Fruit fly (Drosophila melanogaster) whole organism, pupa: ENCODE data around the gene CG13912.

Source experiments
- CG10348 ChIP-seq: fragments of 200-800 bp; sonication (Bioruptor generic); IDR thresholded peaks from 2 replicates; pipeline ENCODE4 v1.3.6; 2022; ENCODE audit warnings: missing biosample characterization, missing genetic modification characterization
- CG12605 ChIP-seq: fragments of 200-800 bp; sonication (Bioruptor generic); IDR thresholded peaks from 2 replicates; pipeline ENCODE4 v1.3.6; 2022; ENCODE audit warnings: missing biosample characterization, missing genetic modification characterization
- CG13204 ChIP-seq: fragments of 200-800 bp; sonication (Bioruptor generic); optimal IDR thresholded peaks from 2 replicates; lab custom pipeline; 2018; ENCODE audit warnings: missing biosample characterization, mild to moderate bottlenecking, missing genetic modification characterization, moderate library complexity
- CG14655 ChIP-seq: fragments of 200-800 bp; sonication (Bioruptor generic); optimal IDR thresholded peaks from 3 replicates; lab custom pipeline; 2017; ENCODE audit warnings: mild to moderate bottlenecking, missing biosample characterization, missing genetic modification reagents, missing genetic modification characterization
- CG15710 ChIP-seq: fragments of 200-800 bp; sonication (Bioruptor generic); optimal IDR thresholded peaks from 2 replicates; lab custom pipeline; 2018; ENCODE audit warnings: missing biosample characterization, mild to moderate bottlenecking, missing genetic modification characterization, moderate library complexity
- CG17806 ChIP-seq: fragments of 200-800 bp; sonication (Bioruptor generic); optimal IDR thresholded peaks from 2 replicates; lab custom pipeline; 2018; ENCODE audit warnings: missing biosample characterization, mild to moderate bottlenecking, missing genetic modification characterization, moderate library complexity
- CG32121 ChIP-seq: fragments of 200-800 bp; sonication (Bioruptor generic); IDR thresholded peaks from 2 replicates; pipeline ENCODE4 v1.3.6; 2022; ENCODE audit warnings: missing biosample characterization, missing genetic modification characterization
- CG34367 ChIP-seq: fragments of 200-800 bp; sonication (Bioruptor generic); optimal IDR thresholded peaks from 2 replicates; lab custom pipeline; 2018; ENCODE audit warnings: missing biosample characterization, mild to moderate bottlenecking, missing genetic modification characterization
- CG4496 ChIP-seq: fragments of 200-800 bp; sonication (Bioruptor generic); IDR thresholded peaks from 3 replicates; pipeline ENCODE4 v1.3.6; 2022; ENCODE audit warnings: missing biosample characterization, missing genetic modification characterization
- CG8159 ChIP-seq: fragments of 200-800 bp; sonication (Bioruptor generic); optimal IDR thresholded peaks from 3 replicates; lab custom pipeline; 2018; ENCODE audit warnings: missing biosample characterization, mild to moderate bottlenecking, missing genetic modification characterization, moderate library complexity
- CG8301 ChIP-seq: fragments of 200-800 bp; sonication (Bioruptor generic); optimal IDR thresholded peaks from 2 replicates; lab custom pipeline; 2018; ENCODE audit warnings: missing biosample characterization, mild to moderate bottlenecking, missing genetic modification characterization
- CG9948 ChIP-seq: fragments of 200-800 bp; sonication (Bioruptor generic); optimal IDR thresholded peaks from 2 replicates; lab custom pipeline; 2018; ENCODE audit warnings: missing biosample characterization, mild to moderate bottlenecking, missing genetic modification characterization, moderate library complexity
- D1 ChIP-seq: fragments of 200-800 bp; sonication (Bioruptor generic); optimal IDR thresholded peaks from 2 replicates; lab custom pipeline; 2018; ENCODE audit warnings: missing biosample characterization, mild to moderate bottlenecking, missing genetic modification characterization, moderate library complexity
- EcR ChIP-seq: fragments of 200-800 bp; sonication (Bioruptor generic); optimal IDR thresholded peaks from 3 replicates; lab custom pipeline; 2019; ENCODE audit warnings: missing biosample characterization, missing genetic modification characterization, mild to moderate bottlenecking, moderate library complexity, missing genetic modification reagents
- Ets98B ChIP-seq: fragments of 200-800 bp; sonication (Bioruptor generic); IDR thresholded peaks from 2 replicates; pipeline ENCODE4 v1.3.6; 2022; ENCODE audit warnings: missing biosample characterization, missing genetic modification characterization
- Pif1A ChIP-seq: fragments of 200-800 bp; sonication (Bioruptor generic); optimal IDR thresholded peaks from 3 replicates; lab custom pipeline; 2016; ENCODE audit warnings: missing biosample characterization, missing genetic modification characterization
- Pif1B ChIP-seq: fragments of 200-800 bp; sonication (Bioruptor generic); optimal IDR thresholded peaks from 3 replicates; lab custom pipeline; 2016; ENCODE audit warnings: missing biosample characterization, missing genetic modification characterization
- Snoo ChIP-seq: fragments of 200-800 bp; sonication (Bioruptor generic); optimal IDR thresholded peaks from 3 replicates; lab custom pipeline; 2017; ENCODE audit warnings: missing biosample characterization, mild to moderate bottlenecking, missing genetic modification characterization, inconsistent platforms
- fd96Ca ChIP-seq: fragments of 200-800 bp; sonication (Bioruptor generic); IDR thresholded peaks from 3 replicates; pipeline ENCODE4 v1.3.6; 2022; ENCODE audit warnings: missing biosample characterization, missing genetic modification characterization
- gl ChIP-seq: fragments of 200-800 bp; sonication (Bioruptor generic); optimal IDR thresholded peaks from 2 replicates; lab custom pipeline; 2018; ENCODE audit warnings: missing biosample characterization, mild to moderate bottlenecking, missing genetic modification characterization
- rn ChIP-seq: fragments of 200-800 bp; sonication (Bioruptor generic); IDR thresholded peaks from 2 replicates; pipeline ENCODE4 v1.3.6; 2022; ENCODE audit warnings: missing biosample characterization, missing genetic modification characterization

CG13912 gene

dm6 chr3L:1212571-1212970, 23.2 kb downstream of the CG13912 start, which contains the start of gene LysE:
LysE (plus strand) TSS chr3L:1212827.
- no peak for TF ChIP-seq Pif1A (GFP tag; lab: Kevin White, UChicago)
- TF ChIP-seq Pif1B (GFP tag; lab: Kevin White, UChicago) = no peak
- TF ChIP-seq CG10348 = no peak
- TF ChIP-seq CG12605 (GFP tag; lab: Robert Waterston, UW) = no peak

DNA sequence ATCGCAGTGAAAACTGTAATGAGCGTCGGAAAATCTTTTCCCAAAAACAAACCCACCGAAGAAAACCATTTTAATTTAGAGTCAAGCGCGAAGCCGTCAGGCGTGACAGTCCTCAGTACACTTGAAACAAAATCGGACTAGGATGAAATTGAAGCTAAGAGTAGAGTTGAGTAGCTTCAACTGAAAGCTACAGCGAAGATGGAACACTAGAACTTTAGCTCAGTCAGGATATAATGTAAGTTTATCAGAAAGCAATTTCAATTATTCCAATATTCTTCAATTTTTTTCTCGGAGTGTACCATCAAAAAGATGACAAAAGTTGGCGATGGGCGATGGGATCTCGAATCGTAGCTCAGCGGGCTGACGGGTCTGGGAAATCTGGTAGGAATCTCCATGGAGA, 27.1 kb downstream of the CG13912 start:
- TF ChIP-seq CG8301 = peak; percentile 45
- peak; percentile 51; the same call in 1 of the 3 replicates for TF ChIP-seq CG4496 (GFP tag; lab: Robert Waterston, UW)
- peak; percentile 36 for TF ChIP-seq CG14655
- no peak for TF ChIP-seq CG10348
- TF ChIP-seq fd96Ca = peak; percentile 50; the same call in 2 of the 3 replicates
- TF ChIP-seq CG15710 = no peak
- no peak for TF ChIP-seq CG13204 (GFP tag; lab: Kevin White, UChicago)
- TF ChIP-seq Ets98B = peak; percentile 41
- no peak for TF ChIP-seq gl (tag; lab: Kevin White, UChicago)
- TF ChIP-seq CG8159 (tag; lab: Kevin White, UChicago) = no peak
- TF ChIP-seq rn (GFP tag; lab: Robert Waterston, UW) = 0 out of 2 replicates have a peak, but pooled peaks have one; percentile 26
- TF ChIP-seq CG12605 (GFP tag; lab: Robert Waterston, UW) = no peak
- TF ChIP-seq Pif1A (GFP tag; lab: Kevin White, UChicago) = no peak

DNA sequence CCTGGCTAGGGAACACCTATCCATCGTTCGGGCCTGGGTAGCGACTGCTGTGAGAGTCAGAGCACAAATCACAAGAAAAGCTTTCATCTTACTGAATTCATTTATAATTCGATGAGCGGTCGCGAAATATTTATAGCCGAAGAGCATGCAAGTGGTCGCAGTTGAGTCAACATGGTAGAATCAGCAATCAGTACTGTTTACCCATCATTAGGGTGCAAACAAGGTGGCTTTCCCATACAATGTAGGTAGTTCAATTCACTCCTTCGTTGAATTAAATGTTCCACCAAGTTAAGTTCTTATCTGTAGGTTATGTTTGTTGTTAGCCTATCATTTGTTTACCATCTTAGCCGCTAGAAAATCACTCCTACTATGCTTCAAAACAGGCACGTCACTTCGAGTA, 29.2 kb downstream of the CG13912 start, which contains the start of gene LysP:
TSS of gene LysP (minus strand) at position 101 of the 400 bp plus-strand sequence.
- TF ChIP-seq D1 (no peak), CG4496 (GFP tag; lab: Robert Waterston, UW) (0 out of 3 replicates have a peak, but pooled peaks have one; percentile 19), CG13204 (GFP tag; lab: Kevin White, UChicago) (no peak)

- no peak for TF ChIP-seq D1
- no peak for TF ChIP-seq Ets98B
- TF ChIP-seq CG8301 = no peak
Observed at dm6 chr3L:1227303-1227797, 38.0 kb downstream of the CG13912 start, which contains the start of gene LysS. LysS (plus strand) TSS chr3L:1227747.

- TF ChIP-seq D1 (no peak), rn (GFP tag; lab: Robert Waterston, UW) (no peak), gl (tag; lab: Kevin White, UChicago) (no peak), CG4496 (GFP tag; lab: Robert Waterston, UW) (no peak), EcR (GFP tag; lab: Kevin White, UChicago) (no peak), CG8159 (tag; lab: Kevin White, UChicago) (no peak), CG17806 (tag; lab: Kevin White, UChicago) (no peak), Pif1B (GFP tag; lab: Kevin White, UChicago) (no peak), CG12605 (GFP tag; lab: Robert Waterston, UW) (no peak), CG14655 (no peak), CG34367 (tag; lab: Kevin White, UChicago) (no peak), CG32121 (no peak), CG10348 (no peak), fd96Ca (no peak), CG8301 (no peak)
Observed at dm6 chr3L:1232582-1232981, 43.2 kb downstream of the CG13912 start, which contains the start of gene CG33965. CG33965 (plus strand) TSS chr3L:1232882.

DNA sequence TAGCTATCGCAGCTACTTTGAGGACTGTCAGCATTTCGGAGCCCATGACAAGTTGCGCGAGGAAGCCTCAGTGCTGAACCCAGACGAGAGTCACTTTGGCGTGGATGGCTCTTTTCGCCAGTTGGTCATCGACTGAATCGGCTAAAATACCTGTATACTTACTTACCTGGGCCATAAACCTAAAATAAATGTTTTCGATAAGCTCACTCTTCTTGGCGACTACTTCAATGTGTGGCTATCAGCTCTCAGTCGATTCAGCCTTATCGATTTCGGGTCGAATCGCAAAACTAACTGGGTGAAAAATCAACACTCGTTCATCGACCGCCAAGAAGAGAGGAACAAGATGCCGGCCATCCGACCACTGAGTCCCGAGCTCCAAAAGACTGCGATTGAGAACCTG, 44.4 kb downstream of the CG13912 start, which contains the start of gene CG33966:
TSS of gene CG33966 (plus strand) at position 301 of the 400 bp plus-strand sequence.
- TF ChIP-seq Pif1B (GFP tag; lab: Kevin White, UChicago) = no peak

dm6 chr3L:1235426-1235825, 46.0 kb downstream of the CG13912 start, which contains the start of gene galene:
galene (plus strand) TSS chr3L:1235726.
- no peak for TF ChIP-seq CG9948 (tag; lab: Kevin White, UChicago)
- TF ChIP-seq CG15710 = no peak
- TF ChIP-seq fd96Ca = no peak
- TF ChIP-seq CG14655 = no peak
- TF ChIP-seq CG13204 (GFP tag; lab: Kevin White, UChicago) = no peak
- TF ChIP-seq CG34367 (tag; lab: Kevin White, UChicago) = no peak
- TF ChIP-seq CG17806 (tag; lab: Kevin White, UChicago) = no peak
- no peak for TF ChIP-seq CG32121
- no peak for TF ChIP-seq gl (tag; lab: Kevin White, UChicago)
- TF ChIP-seq D1 = no peak
- TF ChIP-seq EcR (GFP tag; lab: Kevin White, UChicago) = no peak
- TF ChIP-seq CG12605 (GFP tag; lab: Robert Waterston, UW) = no peak
- TF ChIP-seq Pif1B (GFP tag; lab: Kevin White, UChicago) = no peak
- TF ChIP-seq rn (GFP tag; lab: Robert Waterston, UW) = no peak
- no peak for TF ChIP-seq CG4496 (GFP tag; lab: Robert Waterston, UW)

- TF ChIP-seq rn (GFP tag; lab: Robert Waterston, UW) = no peak
- TF ChIP-seq CG4496 (GFP tag; lab: Robert Waterston, UW) = no peak
- TF ChIP-seq CG12605 (GFP tag; lab: Robert Waterston, UW) = no peak
- no peak for TF ChIP-seq CG32121
- no peak for TF ChIP-seq fd96Ca
- no peak for TF ChIP-seq CG8159 (tag; lab: Kevin White, UChicago)
- no peak for TF ChIP-seq Snoo
- no peak for TF ChIP-seq CG10348
- no peak for TF ChIP-seq gl (tag; lab: Kevin White, UChicago)
- no peak for TF ChIP-seq CG13204 (GFP tag; lab: Kevin White, UChicago)
- no peak for TF ChIP-seq CG8301
- no peak for TF ChIP-seq D1
- no peak for TF ChIP-seq EcR (GFP tag; lab: Kevin White, UChicago)
- no peak for TF ChIP-seq Pif1A (GFP tag; lab: Kevin White, UChicago)
- no peak for TF ChIP-seq Ets98B
- TF ChIP-seq CG34367 (tag; lab: Kevin White, UChicago) = no peak
- no peak for TF ChIP-seq CG9948 (tag; lab: Kevin White, UChicago)
- no peak for TF ChIP-seq CG15710
Observed at dm6 chr3L:1238219-1238618, 48.8 kb downstream of the CG13912 start, which contains the start of gene CG9192. CG9192 (minus strand) TSS chr3L:1238319.
